Fruit fly (Drosophila melanogaster) whole organism, embryonic: Measurements from ENCODE around the gene CG31872.

ENCODE experiments used
- Atf3 ChIP-seq: fragments of 200-800 bp; sonication (Bioruptor generic); optimal IDR thresholded peaks from 3 replicates; lab custom pipeline; 2016; ENCODE audit warnings: missing biosample characterization, missing genetic modification characterization
- Atf6 ChIP-seq: fragments of 200-800 bp; sonication (Bioruptor generic); IDR thresholded peaks from 2 replicates; pipeline ENCODE4 v1.3.6; 2022; ENCODE audit warnings: missing biosample characterization, missing genetic modification characterization
- CG10147 ChIP-seq: fragments of 200-800 bp; sonication (Bioruptor generic); optimal IDR thresholded peaks from 2 replicates; lab custom pipeline; 2019; ENCODE audit warnings: missing biosample characterization, mild to moderate bottlenecking, missing genetic modification characterization, moderate library complexity
- CG11696 ChIP-seq: fragments of 200-800 bp; sonication (Bioruptor generic); IDR thresholded peaks from 2 replicates; pipeline ENCODE4 v1.3.6; 2022; ENCODE audit warnings: missing biosample characterization, missing genetic modification characterization
- CG12391 ChIP-seq: fragments of 200-800 bp; sonication (Bioruptor generic); optimal IDR thresholded peaks from 3 replicates; lab custom pipeline; 2018; ENCODE audit warnings: missing biosample characterization, mild to moderate bottlenecking, missing genetic modification characterization, moderate library complexity
- CG13624 ChIP-seq: fragments of 200-800 bp; sonication (Bioruptor generic); optimal IDR thresholded peaks from 2 replicates; lab custom pipeline; 2016; ENCODE audit warnings: missing biosample characterization, missing genetic modification characterization
- CG16815 ChIP-seq: fragments of 200-800 bp; sonication (Bioruptor generic); optimal IDR thresholded peaks from 3 replicates; lab custom pipeline; 2017; ENCODE audit warnings: missing biosample characterization, mild to moderate bottlenecking, missing genetic modification characterization
- CG17328 ChIP-seq: fragments of 200-800 bp; sonication (Bioruptor generic); IDR thresholded peaks from 2 replicates; pipeline ENCODE4 v1.3.6; 2022; ENCODE audit warnings: missing biosample characterization, missing genetic modification characterization
- CG17568 ChIP-seq: fragments of 200-800 bp; sonication (Bioruptor generic); optimal IDR thresholded peaks from 2 replicates; lab custom pipeline; 2018; ENCODE audit warnings: missing biosample characterization, mild to moderate bottlenecking, missing genetic modification characterization, moderate library complexity
- CG17829 ChIP-seq: fragments of 200-800 bp; optimal IDR thresholded peaks from 2 replicates; lab custom pipeline; 2019; ENCODE audit warnings: missing biosample characterization, mild to moderate bottlenecking, missing genetic modification characterization, moderate library complexity
- CG2116 ChIP-seq: fragments of 200-800 bp; sonication (Bioruptor generic); optimal IDR thresholded peaks from 3 replicates; lab custom pipeline; 2018; ENCODE audit warnings: missing biosample characterization, mild to moderate bottlenecking, missing genetic modification characterization
- CG3726 ChIP-seq: fragments of 200-800 bp; sonication (Bioruptor generic); IDR thresholded peaks from 3 replicates; pipeline ENCODE4, ENCODE4 v1.3.6; 2022; ENCODE audit warnings: missing biosample characterization, missing genetic modification characterization
- CG4617 ChIP-seq: fragments of 200-800 bp; sonication (Bioruptor generic); optimal IDR thresholded peaks from 3 replicates; lab custom pipeline; 2016; ENCODE audit warnings: missing biosample characterization, missing genetic modification characterization, borderline replicate concordance
- CG4820 ChIP-seq: fragments of 200-800 bp; sonication (Bioruptor generic); optimal IDR thresholded peaks from 3 replicates; lab custom pipeline; 2016; ENCODE audit warnings: missing biosample characterization, missing genetic modification characterization
- CG4854 ChIP-seq: fragments of 200-800 bp; sonication (Bioruptor generic); optimal IDR thresholded peaks from 2 replicates; lab custom pipeline; 2016; ENCODE audit warnings: missing biosample characterization, missing genetic modification characterization, inconsistent platforms
- CG6272 ChIP-seq: fragments of 200-800 bp; sonication (Bioruptor generic); IDR thresholded peaks from 2 replicates; pipeline ENCODE4 v1.3.6; 2022; ENCODE audit warnings: missing biosample characterization, missing genetic modification characterization
- CG6765 ChIP-seq: fragments of 200-800 bp; sonication (Bioruptor generic); optimal IDR thresholded peaks from 3 replicates; lab custom pipeline; 2017; ENCODE audit warnings: missing biosample characterization, mild to moderate bottlenecking, missing genetic modification characterization
- CG6791 ChIP-seq: fragments of 200-800 bp; sonication (Bioruptor generic); IDR thresholded peaks from 3 replicates; pipeline ENCODE4 v1.3.6; 2022; ENCODE audit warnings: missing biosample characterization, missing genetic modification characterization; ENCODE audit not compliant: partially characterized antibody
- CTCF ChIP-seq: fragments of 200-800 bp; sonication (Bioruptor generic); optimal IDR thresholded peaks from 2 replicates; lab custom pipeline; 2017; ENCODE audit warnings: missing biosample characterization, mild to moderate bottlenecking, missing genetic modification characterization, moderate library complexity
- CoRest ChIP-seq: fragments of 200-800 bp; sonication (Bioruptor generic); optimal IDR thresholded peaks from 3 replicates; lab custom pipeline; 2018; ENCODE audit warnings: missing biosample characterization, mild to moderate bottlenecking, missing genetic modification characterization, moderate library complexity
- CrebB ChIP-seq: fragments of 200-800 bp; sonication (Bioruptor generic); optimal IDR thresholded peaks from 3 replicates; lab custom pipeline; 2018; ENCODE audit warnings: missing biosample characterization, mild to moderate bottlenecking, missing genetic modification characterization
- Doc2 ChIP-seq: fragments of 200-800 bp; sonication (Bioruptor generic); IDR thresholded peaks from 2 replicates; pipeline ENCODE4 v1.3.6; 2022; ENCODE audit warnings: missing biosample characterization, missing genetic modification characterization
- Fer1 ChIP-seq: fragments of 200-800 bp; sonication (Bioruptor generic); optimal IDR thresholded peaks from 2 replicates; lab custom pipeline; 2017; ENCODE audit warnings: missing biosample characterization, mild to moderate bottlenecking, missing genetic modification characterization
- H2.0 ChIP-seq: fragments of 200-800 bp; sonication (Bioruptor generic); IDR thresholded peaks from 2 replicates; pipeline ENCODE4 v1.3.6; 2022; ENCODE audit warnings: missing biosample characterization, missing genetic modification characterization
- Hey ChIP-seq: fragments of 200-800 bp; sonication (Bioruptor generic); optimal IDR thresholded peaks from 3 replicates; lab custom pipeline; 2018; ENCODE audit warnings: missing biosample characterization, mild to moderate bottlenecking, missing genetic modification characterization
- Lim3 ChIP-seq: fragments of 200-800 bp; sonication (Bioruptor generic); IDR thresholded peaks from 2 replicates; pipeline ENCODE4 v1.3.6; 2022; ENCODE audit warnings: missing biosample characterization, missing genetic modification characterization
- MBD-R2 ChIP-seq: fragments of 200-800 bp; sonication (Bioruptor generic); IDR thresholded peaks from 2 replicates; pipeline ENCODE4 v1.3.6; 2022; ENCODE audit warnings: missing biosample characterization, missing genetic modification characterization
- Neu2 ChIP-seq: fragments of 200-800 bp; sonication (Bioruptor generic); optimal IDR thresholded peaks from 3 replicates; lab custom pipeline; 2016; ENCODE audit warnings: missing biosample characterization, missing genetic modification characterization, borderline replicate concordance
- Nf-YA ChIP-seq: fragments of 200-800 bp; sonication (Bioruptor generic); IDR thresholded peaks from 2 replicates; pipeline ENCODE4 v1.3.6; 2022; ENCODE audit warnings: missing biosample characterization, missing genetic modification characterization
- Optix ChIP-seq: fragments of 200-800 bp; sonication (Bioruptor generic); IDR thresholded peaks from 3 replicates; pipeline ENCODE4 v1.3.6; 2022; ENCODE audit warnings: missing biosample characterization, missing genetic modification characterization
- Stat92E ChIP-seq, 3 experiments: fragments of >200 bp in 2 of 3; fragments of 200-800 bp in 1 of 3; sonication (Bioruptor generic) in 1 of 3; optimal IDR thresholded peaks; 2 replicates each; lab custom pipeline; 2017 to 2019; ENCODE audit warnings: missing biosample characterization in 3 of 3, missing genetic modification characterization in 3 of 3, mild to moderate bottlenecking in 1 of 3, moderate library complexity in 1 of 3
- crp ChIP-seq, 2 experiments: fragments of 200-800 bp; sonication (Bioruptor generic); optimal IDR thresholded peaks; 2 replicates in 1 of 2; 3 replicates in 1 of 2; lab custom pipeline; 2017; ENCODE audit warnings: missing biosample characterization in 2 of 2, missing genetic modification characterization in 2 of 2, mild to moderate bottlenecking in 1 of 2, moderate library complexity in 1 of 2
- dm ChIP-seq: fragments of 200-800 bp; sonication (Bioruptor generic); optimal IDR thresholded peaks from 3 replicates; lab custom pipeline; 2016; ENCODE audit warnings: missing biosample characterization, missing genetic modification characterization
- dysf ChIP-seq: fragments of 200-800 bp; sonication (Bioruptor generic); IDR thresholded peaks from 3 replicates; pipeline ENCODE4 v1.3.6; 2022; ENCODE audit warnings: missing biosample characterization, missing genetic modification characterization
- fd102C ChIP-seq: fragments of 200-800 bp; sonication (Bioruptor generic); optimal IDR thresholded peaks from 2 replicates; lab custom pipeline; 2018; ENCODE audit warnings: missing biosample characterization, mild to moderate bottlenecking, missing genetic modification characterization, moderate library complexity
- gfzf ChIP-seq: fragments of 200-800 bp; sonication (Bioruptor generic); optimal IDR thresholded peaks from 2 replicates; lab custom pipeline; 2016; ENCODE audit warnings: missing biosample characterization, mild to moderate bottlenecking, missing genetic modification characterization, moderate library complexity
- gsb-n ChIP-seq: fragments of 200-800 bp; sonication (Bioruptor generic); optimal IDR thresholded peaks from 3 replicates; lab custom pipeline; 2018; ENCODE audit warnings: missing biosample characterization, mild to moderate bottlenecking, missing genetic modification characterization
- gt ChIP-seq: fragments of 200-800 bp; sonication (Bioruptor generic); IDR thresholded peaks from 2 replicates; pipeline ENCODE4 v1.3.6; 2022; ENCODE audit warnings: missing biosample characterization, missing genetic modification characterization
- her ChIP-seq: fragments of 200-800 bp; sonication (Bioruptor generic); optimal IDR thresholded peaks from 2 replicates; lab custom pipeline; 2016; ENCODE audit warnings: missing biosample characterization, missing genetic modification characterization
- knrl ChIP-seq: fragments of 200-800 bp; sonication (Bioruptor generic); IDR thresholded peaks from 3 replicates; pipeline ENCODE4 v1.3.6; 2022; ENCODE audit warnings: missing biosample characterization, missing genetic modification characterization; ENCODE audit not compliant: partially characterized antibody
- odd ChIP-seq: fragments of 200-800 bp; sonication (Bioruptor generic); optimal IDR thresholded peaks from 2 replicates; lab custom pipeline; 2017; ENCODE audit warnings: missing biosample characterization, mild to moderate bottlenecking, missing genetic modification characterization
- p53 ChIP-seq: fragments of 200-800 bp; sonication (Bioruptor generic); optimal IDR thresholded peaks from 2 replicates; lab custom pipeline; 2016; ENCODE audit warnings: missing biosample characterization, missing genetic modification characterization
- pnt ChIP-seq: fragments of 200-800 bp; sonication (Bioruptor generic); optimal IDR thresholded peaks from 3 replicates; lab custom pipeline; 2016; ENCODE audit warnings: missing biosample characterization, missing genetic modification characterization
- pros ChIP-seq: fragments of 200-800 bp; sonication (Bioruptor generic); optimal IDR thresholded peaks from 3 replicates; lab custom pipeline; 2019; ENCODE audit warnings: missing biosample characterization, mild to moderate bottlenecking, missing genetic modification characterization, moderate library complexity
- stc ChIP-seq: fragments of 200-800 bp; sonication (Bioruptor generic); IDR thresholded peaks from 2 replicates; pipeline ENCODE4 v1.3.6; 2022; ENCODE audit warnings: missing biosample characterization, missing genetic modification characterization
- tgo ChIP-seq: fragments of 200-800 bp; sonication (Bioruptor generic); IDR thresholded peaks from 3 replicates; pipeline ENCODE4 v1.3.6; 2022; ENCODE audit warnings: missing biosample characterization, missing genetic modification characterization
- tll ChIP-seq, 2 experiments: fragments of 200-800 bp in 1 of 2; fragments of >200 bp in 1 of 2; sonication (Bioruptor generic) in 1 of 2; optimal IDR thresholded peaks; 2 replicates each; lab custom pipeline; 2017 to 2019; ENCODE audit warnings: missing biosample characterization in 2 of 2, missing genetic modification characterization in 2 of 2, mild to moderate bottlenecking in 1 of 2, moderate library complexity in 1 of 2
- zen ChIP-seq: fragments of 200-800 bp; sonication (Bioruptor generic); optimal IDR thresholded peaks from 3 replicates; lab custom pipeline; 2018; ENCODE audit warnings: missing biosample characterization, mild to moderate bottlenecking, missing genetic modification characterization, moderate library complexity
- zen2 ChIP-seq: fragments of 200-800 bp; sonication (Bioruptor generic); IDR thresholded peaks from 3 replicates; pipeline ENCODE4 v1.3.6; 2022; ENCODE audit warnings: missing biosample characterization, missing genetic modification characterization; ENCODE audit not compliant: partially characterized antibody
- zfh2 ChIP-seq: fragments of 200-800 bp; sonication (Bioruptor generic); optimal IDR thresholded peaks from 2 replicates; lab custom pipeline; 2016; ENCODE audit warnings: missing biosample characterization, missing genetic modification characterization

The CG31872 gene

dm6 chr2L:10616767-10617166, 23.0 kb upstream of the CG31872 start (continued):
- TF ChIP-seq Stat92E (GFP tag; optimal IDR thresholded peaks at IDR 0.05; lab: Kevin White, UChicago) (peak in 1 of 3 experiments; percentile 28), CG10147 (peak; percentile 39), pros (GFP tag; lab: Kevin White, UChicago) (no peak), CoRest (tag; lab: Kevin White, UChicago) (peak; percentile 72), Neu2 (GFP tag; lab: Kevin White, UChicago) (no peak), Hey (tag; lab: Kevin White, UChicago) (no peak), Optix (peak; percentile 71; the same call in 2 of the 3 replicates), Atf3 (GFP tag; lab: Kevin White, UChicago) (peak; percentile 54), dysf (peak; percentile 85), gt (GFP tag; lab: Robert Waterston, UW) (0 out of 2 replicates have a peak, but pooled peaks have one; percentile 19), CG4617 (GFP tag; lab: Kevin White, UChicago) (peak; percentile 11), zfh2 (GFP tag; lab: Kevin White, UChicago) (no peak), CG16815 (GFP tag; lab: Kevin White, UChicago) (peak; percentile 45), p53 (GFP tag; lab: Kevin White, UChicago) (no peak), CG2116 (GFP tag; lab: Kevin White, UChicago) (peak; percentile 38), pnt (peak; percentile 62), Fer1 (GFP tag; lab: Kevin White, UChicago) (peak; percentile 28), CG6791 (GFP tag; lab: Robert Waterston, UW) (no peak), tll (GFP tag; optimal IDR thresholded peaks at IDR 0.05; lab: Kevin White, UChicago) (no peak), CG11696 (GFP tag; lab: Robert Waterston, UW) (0 out of 2 replicates have a peak, but pooled peaks have one; percentile 24), odd (GFP tag; lab: Kevin White, UChicago) (peak; percentile 13), Atf6 (GFP tag; lab: Robert Waterston, UW) (peak; percentile 76), H2.0 (peak; percentile 76), CrebB (tag; lab: Kevin White, UChicago) (peak; percentile 24), CG6765 (GFP tag; lab: Kevin White, UChicago) (no peak), CG17568 (GFP tag; lab: Kevin White, UChicago) (peak; percentile 49), CG4820 (peak; percentile 71), CG3726 (GFP tag; lab: Robert Waterston, UW) (peak; percentile 76; the same call in 2 of the 3 replicates), dm (peak; percentile 22), her (GFP tag; lab: Kevin White, UChicago) (peak; percentile 7), tgo (peak; percentile 82), CG17328 (GFP tag; lab: Robert Waterston, UW) (peak; percentile 86), gfzf (GFP tag; lab: Kevin White, UChicago) (no peak), stc (peak; percentile 89), Lim3 (GFP tag; lab: Robert Waterston, UW) (no peak), crp (GFP tag; optimal IDR thresholded peaks at IDR 0.05; lab: Kevin White, UChicago) (peak in 1 of 2 experiments; percentile 6), fd102C (no peak), knrl (GFP tag; lab: Robert Waterston, UW) (no peak), MBD-R2 (GFP tag; lab: Robert Waterston, UW) (peak; percentile 29; the same call in 1 of the 2 replicates), Doc2 (GFP tag; lab: Robert Waterston, UW) (no peak), zen2 (GFP tag; lab: Robert Waterston, UW) (no peak), CG12391 (peak; percentile 81), CG13624 (GFP tag; lab: Kevin White, UChicago) (peak; percentile 51), CG6272 (peak; percentile 75), Nf-YA (no peak), CG17829 (peak; percentile 71), CG4854 (GFP tag; lab: Kevin White, UChicago) (no peak), CTCF (GFP tag; lab: Kevin White, UChicago) (no peak), gsb-n (tag; lab: Kevin White, UChicago) (peak; percentile 78), zen (tag; lab: Kevin White, UChicago) (peak; percentile 34)
